Fruit fly (Drosophila melanogaster) S2 (cell line): ENCODE data around the gene Nepl14.

Source experiments
- CG8478 ChIP-seq: fragments of >200 bp; optimal IDR thresholded peaks from 2 replicates; lab custom pipeline; 2018

The Nepl14 gene

DNA sequence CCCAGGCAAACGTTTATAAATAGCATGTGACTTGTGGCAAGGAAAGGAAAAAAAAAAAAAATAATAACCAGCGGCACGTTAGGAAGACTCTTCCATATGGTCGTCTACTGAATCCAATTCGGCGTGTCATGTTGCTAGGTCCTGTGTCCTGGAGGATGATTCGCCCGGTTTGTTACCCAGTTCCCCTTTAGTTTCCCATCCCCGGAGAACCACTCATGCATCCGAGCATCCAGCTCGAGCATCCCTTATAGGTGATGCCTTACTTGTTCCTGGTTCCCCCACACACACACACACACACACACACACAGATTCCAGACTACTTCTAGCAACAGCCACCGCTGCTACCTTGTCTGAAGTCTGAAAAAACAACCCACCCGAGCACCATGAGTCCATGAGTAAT, 45.6 kb downstream of the Nepl14 start:
- no peak for TF ChIP-seq CG8478 (lab: Kevin White, UChicago)
